Worm (Caenorhabditis elegans): ENCODE measurements around the gene clec-214.

The clec-214 gene

DNA sequence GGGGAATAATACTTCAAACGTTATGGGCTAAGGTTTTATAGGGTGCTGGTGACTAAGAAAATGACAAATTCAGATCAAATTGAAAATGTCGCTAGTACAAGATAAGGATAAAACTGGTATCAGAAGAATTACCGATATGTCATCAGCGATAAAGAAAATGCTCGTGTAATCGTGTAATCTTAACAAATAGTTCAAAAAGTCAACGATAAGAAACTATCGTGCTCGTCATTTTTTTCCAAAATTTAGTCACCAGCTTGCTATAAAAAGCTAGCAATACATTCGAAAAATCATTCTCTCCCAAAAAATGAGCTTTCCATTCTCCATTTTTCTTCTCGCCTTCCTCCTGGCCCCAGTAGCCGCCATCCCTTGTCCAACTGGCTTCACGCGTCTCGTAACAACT is 27.6 kb downstream of the clec-214 start, which contains the start of gene clec-45:
clec-45 (plus strand) TSS at position 301 of the 400 bp plus-strand sequence.
- TF ChIP-seq sea-2 (GFP tag; optimal IDR thresholded peaks at IDR 0.05) (no peak), ceh-28 (tag; optimal IDR thresholded peaks at IDR 0.05) (no peak), nhr-11 (tag; optimal IDR thresholded peaks at IDR 0.05) (no peak), nhr-67 (tag; optimal IDR thresholded peaks at IDR 0.05) (no peak), daf-12 (tag; optimal IDR thresholded peaks at IDR 0.05) (no peak), elt-2 (tag; optimal IDR thresholded peaks at IDR 0.05) (no peak), nhr-25 (tag; optimal IDR thresholded peaks at IDR 0.05) (no peak), nhr-237 (tag; optimal IDR thresholded peaks at IDR 0.05) (no peak), zag-1 (tag; optimal IDR thresholded peaks at IDR 0.05) (no peak), ceh-16 (tag; optimal IDR thresholded peaks at IDR 0.05) (no peak), eor-1 (tag; optimal IDR thresholded peaks at IDR 0.05) (no peak), ceh-9 (tag; optimal IDR thresholded peaks at IDR 0.05) (no peak), jun-1 (tag; optimal IDR thresholded peaks at IDR 0.05) (no peak), aly-2 (tag; optimal IDR thresholded peaks at IDR 0.05) (no peak), nfya-1 (tag; optimal IDR thresholded peaks at IDR 0.05; ENCODE audit: insufficient read depth) (no peak), tbx-2 (tag; optimal IDR thresholded peaks at IDR 0.05) (no peak)

DNA sequence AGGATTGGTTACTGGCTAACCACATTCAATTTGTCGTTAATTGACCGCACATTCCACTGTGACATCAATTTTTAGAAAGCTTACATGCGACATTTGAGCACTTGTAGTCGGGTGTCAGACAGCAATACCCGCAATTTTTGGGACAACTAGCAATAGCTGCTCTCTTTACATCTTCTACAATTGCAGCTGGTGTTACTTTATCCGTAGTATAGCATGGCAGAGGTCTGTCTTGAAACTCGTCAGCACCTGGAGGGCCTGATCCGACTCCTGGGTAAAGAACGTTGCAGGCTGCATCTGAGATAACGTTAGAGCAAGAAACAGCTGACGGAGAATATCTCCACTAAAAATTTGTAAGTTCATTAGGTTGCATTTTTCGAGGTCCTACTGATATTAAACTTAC is 29.2 kb downstream of the clec-214 start:
- TF ChIP-seq nhr-11 (tag; optimal IDR thresholded peaks at IDR 0.05) (no peak), ceh-82 (tag; optimal IDR thresholded peaks at IDR 0.05) (no peak), nhr-43 (tag; optimal IDR thresholded peaks at IDR 0.05; ENCODE audit: poor library complexity, severe bottlenecking) (no peak), elt-1 (tag; optimal IDR thresholded peaks at IDR 0.05) (no peak), R02D3.7 (tag; optimal IDR thresholded peaks at IDR 0.05) (no peak)

DNA sequence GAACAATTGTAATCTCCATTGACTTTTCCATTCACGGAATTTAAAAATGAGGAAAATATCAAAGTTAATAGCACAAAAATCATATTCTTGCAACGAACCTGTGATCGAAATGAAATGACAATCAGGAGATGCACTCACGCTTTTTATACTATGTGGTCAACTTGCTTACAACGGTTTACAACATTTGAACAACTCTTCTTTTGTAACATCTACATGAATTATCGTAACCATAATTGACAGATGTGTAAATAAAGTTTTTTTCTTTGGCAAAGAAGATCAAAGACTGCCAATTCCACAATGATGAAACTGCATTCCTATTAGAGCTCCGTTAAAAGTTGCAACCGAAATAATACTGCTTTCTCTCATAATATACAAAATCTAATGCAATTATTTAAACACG is 29.6 kb downstream of the clec-214 start, which contains the start of gene F07C4.10:
F07C4.10 (minus strand) TSS at position 101 of the 400 bp plus-strand sequence.
- TF ChIP-seq pqm-1 (tag; optimal IDR thresholded peaks at IDR 0.05) (no peak), elt-3 (tag; optimal IDR thresholded peaks at IDR 0.05) (no peak), mdl-1 (tag; optimal IDR thresholded peaks at IDR 0.05) (no peak), mml-1 (tag; optimal IDR thresholded peaks at IDR 0.05) (no peak), nhr-11 (tag; optimal IDR thresholded peaks at IDR 0.05) (no peak), nhr-77 (tag; optimal IDR thresholded peaks at IDR 0.05) (no peak), elt-1 (tag; optimal IDR thresholded peaks at IDR 0.05) (no peak), skn-1 (tag; optimal IDR thresholded peaks at IDR 0.05) (no peak), pha-4 (tag; optimal IDR thresholded peaks at IDR 0.05) (no peak), egl-5 (tag; optimal IDR thresholded peaks at IDR 0.05) (no peak), ZK546.5 (tag; optimal IDR thresholded peaks at IDR 0.05) (no peak), sea-2 (GFP tag; optimal IDR thresholded peaks at IDR 0.05) (no peak), ceh-82 (tag; optimal IDR thresholded peaks at IDR 0.05) (no peak), eor-1 (tag; optimal IDR thresholded peaks at IDR 0.05) (no peak)

DNA sequence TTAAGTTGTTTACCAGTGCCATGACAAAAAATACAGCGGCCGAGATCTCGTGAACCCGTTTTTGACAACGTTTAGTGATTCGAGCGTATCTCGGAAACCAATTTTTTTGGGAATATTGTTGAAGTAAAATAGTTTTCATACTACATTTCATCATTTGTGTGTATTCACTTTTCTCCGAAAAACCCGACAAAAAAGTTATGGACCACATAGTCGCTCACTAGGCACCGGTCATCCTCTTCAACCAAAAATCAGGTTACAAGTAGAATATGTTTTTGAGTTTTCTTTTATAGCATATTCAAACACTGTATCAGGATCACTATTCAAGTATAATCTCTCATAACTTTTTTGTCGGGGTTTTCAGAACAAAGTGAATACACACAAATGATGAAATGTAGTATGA is 31.5 kb downstream of the clec-214 start:
- no peak for TF ChIP-seq nhr-76 (tag; optimal IDR thresholded peaks at IDR 0.05)
- no peak for TF ChIP-seq ceh-28 (tag; optimal IDR thresholded peaks at IDR 0.05)
- TF ChIP-seq unc-39 (tag; optimal IDR thresholded peaks at IDR 0.05): no peak
- TF ChIP-seq pqm-1 (tag; optimal IDR thresholded peaks at IDR 0.05): no peak
- TF ChIP-seq nhr-77 (tag; optimal IDR thresholded peaks at IDR 0.05): no peak
- TF ChIP-seq hmg-11 (tag; optimal IDR thresholded peaks at IDR 0.05): no peak
- TF ChIP-seq nhr-67 (tag; optimal IDR thresholded peaks at IDR 0.05): no peak
- no peak for TF ChIP-seq nhr-43 (tag; optimal IDR thresholded peaks at IDR 0.05; ENCODE audit: poor library complexity, severe bottlenecking)
- no peak for TF ChIP-seq skn-1 (tag; optimal IDR thresholded peaks at IDR 0.05)
- TF ChIP-seq fos-1 (tag; optimal IDR thresholded peaks at IDR 0.05): no peak
- no peak for TF ChIP-seq eor-1 (tag; optimal IDR thresholded peaks at IDR 0.05)
- TF ChIP-seq daf-12 (tag; optimal IDR thresholded peaks at IDR 0.05): no peak
- TF ChIP-seq nfya-1 (tag; optimal IDR thresholded peaks at IDR 0.05; ENCODE audit: insufficient read depth): no peak
- TF ChIP-seq nhr-25 (tag; optimal IDR thresholded peaks at IDR 0.05): no peak
- TF ChIP-seq ztf-4 (tag; optimal IDR thresholded peaks at IDR 0.05): no peak

DNA sequence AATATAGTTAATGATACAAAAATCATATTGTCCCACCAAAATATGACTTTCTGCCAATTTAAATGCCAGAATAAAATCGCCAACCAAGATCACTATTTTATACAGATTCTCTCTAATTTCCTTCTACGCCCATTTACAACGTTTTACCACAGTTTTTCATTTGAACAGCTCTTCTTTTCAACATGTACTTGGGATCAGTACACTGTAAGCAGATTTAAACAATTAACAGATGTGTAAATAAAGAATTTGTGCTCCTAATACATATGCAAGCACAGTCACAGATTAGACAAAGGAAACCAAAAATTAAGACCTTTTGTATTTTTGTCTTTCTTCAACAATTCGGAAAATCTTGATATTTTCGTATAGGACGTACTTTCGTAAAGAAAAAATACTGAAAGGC is 33.2 kb downstream of the clec-214 start, which contains the start of gene F07C4.11:
F07C4.11 (minus strand) TSS at position 101 of the 400 bp plus-strand sequence.
- TF ChIP-seq lsy-12 (tag; optimal IDR thresholded peaks at IDR 0.05) (no peak), ama-1 (optimal IDR thresholded peaks at IDR 0.05) (no peak), unc-62 (GFP tag; optimal IDR thresholded peaks at IDR 0.05) (no peak), pqm-1 (tag; optimal IDR thresholded peaks at IDR 0.05) (no peak), elt-1 (tag; optimal IDR thresholded peaks at IDR 0.05) (no peak), nhr-25 (tag; optimal IDR thresholded peaks at IDR 0.05) (no peak), unc-39 (tag; optimal IDR thresholded peaks at IDR 0.05) (no peak), ztf-4 (tag; optimal IDR thresholded peaks at IDR 0.05) (no peak), elt-3 (tag; optimal IDR thresholded peaks at IDR 0.05) (no peak)

Measured in whole organism, L3 larva.